In the genomic region with DNA sequence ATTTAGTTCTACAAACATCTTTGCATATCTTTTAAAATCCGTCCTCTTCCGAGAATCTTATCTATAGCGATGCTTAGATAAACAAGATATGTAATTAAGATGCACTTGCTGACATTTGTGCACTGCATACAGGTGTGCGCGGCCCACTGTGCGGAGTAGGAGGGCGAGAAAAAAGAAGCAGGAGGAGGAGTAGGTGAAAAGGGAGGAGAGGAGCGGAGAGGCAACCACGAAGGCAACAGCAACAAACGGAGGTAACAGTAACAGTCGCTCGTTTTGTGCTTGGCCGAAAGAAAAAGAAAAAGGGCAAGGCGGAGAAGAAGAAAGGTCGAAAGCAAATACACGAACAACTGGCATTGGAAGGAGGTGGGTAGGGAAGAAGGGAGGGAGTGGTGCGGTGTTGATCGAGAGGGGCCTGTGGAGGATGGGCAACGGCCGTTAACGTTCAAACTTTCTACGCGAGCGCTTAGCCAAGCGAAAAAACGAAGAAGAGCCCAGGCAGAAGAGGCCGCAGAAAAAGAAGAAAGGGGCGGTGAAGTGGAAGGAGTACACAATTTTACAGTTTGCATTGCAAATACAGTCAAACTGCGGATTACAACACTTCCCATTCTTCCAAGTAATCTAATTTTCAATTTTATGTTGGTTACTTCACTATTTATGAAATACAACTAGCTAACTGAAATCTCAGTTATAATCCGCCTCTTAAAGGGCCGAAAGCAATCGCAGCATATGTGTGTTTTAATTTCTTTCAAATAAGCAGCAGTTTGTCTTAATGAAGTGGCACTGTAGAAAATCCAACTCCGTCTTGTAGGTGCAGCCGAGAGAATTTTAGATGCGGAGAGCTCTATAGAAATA, we compare ENCODE assay signal across 5 fruit fly cellular contexts.
A peak's percentile ranks its signal among the peaks of the same experiment; 100 is the strongest.
TF ChIP-seq lines count a peak whose summit lies in the region.

No protein-coding gene starts in this region.

- TF ChIP-seq CTCF in whole organism, embryonic (GFP tag; optimal IDR thresholded peaks at IDR 0.05; lab: Kevin White, UChicago) = no peak

TF ChIP-seq in whole organism, adult, 20 proteins besides CTCF, POLR2A, EP300 and RAD21 (continues in another document):
- TF ChIP-seq CG33017 (tag; optimal IDR thresholded peaks at IDR 0.05; lab: Kevin White, UChicago) (no peak), kay (GFP tag; lab: Kevin White, UChicago; ENCODE audit: borderline replicate concordance) (no peak), bab1 (GFP tag; optimal IDR thresholded peaks at IDR 0.05; lab: Kevin White, UChicago) (peak; percentile 61), tj (GFP tag; optimal IDR thresholded peaks at IDR 0.05; lab: Kevin White, UChicago) (peak; percentile 93), pad (GFP tag; optimal IDR thresholded peaks at IDR 0.05; lab: Kevin White, UChicago) (peak; percentile 85), CG12768 (GFP tag; optimal IDR thresholded peaks at IDR 0.05; lab: Kevin White, UChicago) (no peak), CG7045 (GFP tag; optimal IDR thresholded peaks at IDR 0.05; lab: Kevin White, UChicago) (no peak), ovo (GFP tag; optimal IDR thresholded peaks at IDR 0.05; lab: Kevin White, UChicago) (no peak), CG14711 (tag; optimal IDR thresholded peaks at IDR 0.05; lab: Kevin White, UChicago) (no peak), cnc (optimal IDR thresholded peaks at IDR 0.05; lab: Kevin White, UChicago) (no peak), cic (GFP tag; optimal IDR thresholded peaks at IDR 0.05; lab: Kevin White, UChicago) (no peak), CG7101 (tag; optimal IDR thresholded peaks at IDR 0.05; lab: Kevin White, UChicago) (no peak), CG1620 (GFP tag; optimal IDR thresholded peaks at IDR 0.05; lab: Kevin White, UChicago) (no peak), Hr96 (GFP tag; optimal IDR thresholded peaks at IDR 0.05; lab: Kevin White, UChicago) (no peak), Clk (GFP tag; optimal IDR thresholded peaks at IDR 0.05; lab: Kevin White, UChicago) (no peak), CG5204 (GFP tag; optimal IDR thresholded peaks at IDR 0.05; lab: Kevin White, UChicago) (no peak), Mnt (GFP tag; optimal IDR thresholded peaks at IDR 0.05; lab: Kevin White, UChicago) (no peak)

TF ChIP-seq in whole organism, embryonic, 481 proteins besides CTCF, POLR2A, EP300 and RAD21 (continues in another document):
- TF ChIP-seq CG3281 (GFP tag; optimal IDR thresholded peaks at IDR 0.05; lab: Kevin White, UChicago) (no peak), tio (GFP tag; optimal IDR thresholded peaks at IDR 0.05; lab: Kevin White, UChicago) (peak; percentile 3), sd (tag; optimal IDR thresholded peaks at IDR 0.05; lab: Kevin White, UChicago) (peak; percentile 33), Ets65A (GFP tag; lab: Kevin White, UChicago) (peak; percentile 73), zfh2 (GFP tag; optimal IDR thresholded peaks at IDR 0.05; lab: Kevin White, UChicago) (no peak), pros (GFP tag; optimal IDR thresholded peaks at IDR 0.05; lab: Kevin White, UChicago) (peak; percentile 93), CG17385 (GFP tag; optimal IDR thresholded peaks at IDR 0.05; lab: Kevin White, UChicago) (peak; percentile 9), kni (GFP tag; optimal IDR thresholded peaks at IDR 0.05; lab: Kevin White, UChicago) (peak; percentile 75), gem (tag; optimal IDR thresholded peaks at IDR 0.05; lab: Kevin White, UChicago) (peak; percentile 22), CG2678 (tag; optimal IDR thresholded peaks at IDR 0.05; lab: Kevin White, UChicago) (peak; percentile 7), zen (tag; optimal IDR thresholded peaks at IDR 0.05; lab: Kevin White, UChicago) (peak; percentile 36), Blimp-1 (GFP tag; optimal IDR thresholded peaks at IDR 0.05; lab: Kevin White, UChicago) (peak; percentile 5), bsh (GFP tag; optimal IDR thresholded peaks at IDR 0.05; lab: Kevin White, UChicago) (peak in 1 of 2 experiments; percentile 18), Awh (GFP tag; IDR thresholded peaks at IDR 0.05; lab: Robert Waterston, UW) (0 out of 2 replicates have a peak, but pooled peaks have one; percentile 7), CG1603 (tag; optimal IDR thresholded peaks at IDR 0.05; lab: Kevin White, UChicago) (peak; percentile 15), CG10979 (tag; optimal IDR thresholded peaks at IDR 0.05; lab: Kevin White, UChicago) (peak; percentile 11)

TF ChIP-seq in whole organism, prepupa, 60 proteins besides CTCF, POLR2A, EP300 and RAD21 (continues in another document):
- peak; percentile 22 for TF ChIP-seq dac (GFP tag; optimal IDR thresholded peaks at IDR 0.05; lab: Kevin White, UChicago)
- no peak for TF ChIP-seq lz (GFP tag; optimal IDR thresholded peaks at IDR 0.05; lab: Kevin White, UChicago)
- peak; percentile 9 for TF ChIP-seq Met (GFP tag; optimal IDR thresholded peaks at IDR 0.05; lab: Kevin White, UChicago)
- TF ChIP-seq CG8632 (GFP tag; optimal IDR thresholded peaks at IDR 0.05; lab: Kevin White, UChicago) = no peak
- no peak for TF ChIP-seq Gug (GFP tag; IDR thresholded peaks at IDR 0.05; lab: Robert Waterston, UW)
- no peak for TF ChIP-seq Smox (GFP tag; optimal IDR thresholded peaks at IDR 0.05; lab: Kevin White, UChicago)
- TF ChIP-seq CG15336 (GFP tag; IDR thresholded peaks at IDR 0.05; lab: Robert Waterston, UW) = peak; percentile 57
- no peak for TF ChIP-seq CG9139 (GFP tag; optimal IDR thresholded peaks at IDR 0.05; lab: Kevin White, UChicago)
- TF ChIP-seq Sox14 (GFP tag; optimal IDR thresholded peaks at IDR 0.05; lab: Kevin White, UChicago) = no peak
- TF ChIP-seq CG34406 (GFP tag; optimal IDR thresholded peaks at IDR 0.05; lab: Kevin White, UChicago) = no peak
- no peak for TF ChIP-seq CG3919 (GFP tag; optimal IDR thresholded peaks at IDR 0.05; lab: Kevin White, UChicago)
- TF ChIP-seq vri (GFP tag; optimal IDR thresholded peaks at IDR 0.05; lab: Kevin White, UChicago) = no peak
- TF ChIP-seq svp (GFP tag; lab: Kevin White, UChicago) = peak; percentile 65
- no peak for TF ChIP-seq Ets96B (tag; optimal IDR thresholded peaks at IDR 0.05; lab: Kevin White, UChicago)
- TF ChIP-seq Eip93F (GFP tag; optimal IDR thresholded peaks at IDR 0.05; lab: Kevin White, UChicago) = no peak
- TF ChIP-seq Sox15 (GFP tag; optimal IDR thresholded peaks at IDR 0.05; lab: Kevin White, UChicago) = no peak
- TF ChIP-seq OdsH (GFP tag; optimal IDR thresholded peaks at IDR 0.05; lab: Kevin White, UChicago) = peak; percentile 56
- TF ChIP-seq pdm3 (GFP tag; optimal IDR thresholded peaks at IDR 0.05; lab: Kevin White, UChicago) = peak; percentile 6

TF ChIP-seq in whole organism, pupa, 21 proteins besides CTCF, POLR2A, EP300 and RAD21:
- TF ChIP-seq CG12605 (GFP tag; IDR thresholded peaks at IDR 0.05; lab: Robert Waterston, UW) (no peak), CG8301 (tag; optimal IDR thresholded peaks at IDR 0.05; lab: Kevin White, UChicago) (peak; percentile 46), CG14655 (GFP tag; optimal IDR thresholded peaks at IDR 0.05; lab: Kevin White, UChicago) (peak; percentile 59)

TF ChIP-seq in whole organism, wandering third instar larva, 38 proteins besides CTCF, POLR2A, EP300 and RAD21:
- TF ChIP-seq fru (GFP tag; optimal IDR thresholded peaks at IDR 0.05; lab: Kevin White, UChicago) (peak; percentile 52), psq (GFP tag; optimal IDR thresholded peaks at IDR 0.05; lab: Kevin White, UChicago) (peak; percentile 97), Jra (GFP tag; optimal IDR thresholded peaks at IDR 0.05; lab: Kevin White, UChicago) (no peak), CrebA (GFP tag; optimal IDR thresholded peaks at IDR 0.05; lab: Kevin White, UChicago; ENCODE audit: borderline replicate concordance) (no peak), pan (optimal IDR thresholded peaks at IDR 0.05; lab: Kevin White, UChicago) (no peak), Hnf4 (GFP tag; optimal IDR thresholded peaks at IDR 0.05; lab: Kevin White, UChicago) (no peak), Dif (GFP tag; optimal IDR thresholded peaks at IDR 0.05; lab: Kevin White, UChicago; ENCODE audit: partially characterized antibody) (no peak), OdsH (GFP tag; optimal IDR thresholded peaks at IDR 0.05; lab: Kevin White, UChicago) (no peak), woc (GFP tag; optimal IDR thresholded peaks at IDR 0.05; lab: Kevin White, UChicago) (peak; percentile 43), Hr83 (GFP tag; optimal IDR thresholded peaks at IDR 0.05; lab: Kevin White, UChicago; ENCODE audit: poor library complexity, severe bottlenecking) (no peak)
